Worm (Caenorhabditis elegans): ENCODE data around the gene dgk-1.

dgk-1 gene

DNA sequence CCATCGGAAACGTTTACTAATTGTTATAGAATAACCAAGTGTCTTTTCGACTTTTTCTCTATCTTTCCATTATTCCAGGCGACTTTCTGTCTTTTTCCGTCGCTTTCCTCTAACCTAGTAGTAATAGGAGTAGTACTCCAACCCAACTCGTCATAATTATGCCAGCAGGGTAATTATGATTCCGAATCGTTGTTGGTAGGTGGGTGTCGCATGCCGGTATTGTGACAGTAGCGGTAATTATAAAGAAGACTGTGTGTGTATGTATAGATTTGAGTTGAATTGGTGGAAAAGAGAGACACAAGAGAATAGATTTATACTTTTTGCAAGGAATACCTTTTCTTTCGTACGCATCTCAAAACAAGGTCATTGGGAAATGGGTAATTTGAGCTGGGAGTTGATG lies 13.8 kb upstream of the dgk-1 start:
- TF ChIP-seq tra-1 (GFP tag; IDR thresholded peaks at IDR 0.05) (no peak), unc-62 (GFP tag; optimal IDR thresholded peaks at IDR 0.05 in 1 of 2) (peak in 1 of 2 experiments; percentile 66), unc-62 (tag; optimal IDR thresholded peaks at IDR 0.05) (no peak), nhr-28 (tag; optimal IDR thresholded peaks at IDR 0.05) (no peak)

DNA sequence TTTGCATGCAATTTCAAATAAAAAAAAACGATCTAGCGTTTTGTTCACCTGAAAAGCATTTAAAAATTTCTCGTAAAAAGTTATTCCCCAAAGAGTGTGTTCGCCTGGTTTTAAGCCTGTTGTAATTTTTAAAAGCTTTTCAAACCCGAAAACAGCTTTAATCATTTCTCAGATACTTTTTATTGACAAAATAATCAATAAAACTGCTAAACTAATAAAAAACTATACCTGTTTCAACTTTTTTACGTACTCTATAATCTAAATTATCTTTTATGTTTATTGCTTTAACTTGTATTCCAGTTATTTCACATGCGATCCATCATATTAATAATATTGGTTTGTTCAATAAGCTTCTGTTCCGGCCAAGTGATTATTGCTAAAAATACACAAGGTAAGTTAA lies 12.8 kb upstream of the dgk-1 start, which contains the start of gene cutl-21:
cutl-21 (plus strand) TSS at position 301 of the 400 bp plus-strand sequence.
- TF ChIP-seq ceh-32 (tag; optimal IDR thresholded peaks at IDR 0.05; ENCODE audit: poor library complexity) (no peak), madf-9 (GFP tag; conservative IDR thresholded peaks at IDR 0.05) (no peak), spr-3 (GFP tag; optimal IDR thresholded peaks at IDR 0.05) (no peak), nhr-25 (tag; optimal IDR thresholded peaks at IDR 0.05; ENCODE audit: borderline replicate concordance, insufficient read depth) (no peak), zfp-3 (GFP tag; conservative IDR thresholded peaks at IDR 0.05) (no peak), ama-1 (optimal IDR thresholded peaks at IDR 0.05) (no peak), nhr-76 (tag; optimal IDR thresholded peaks at IDR 0.05) (no peak), F10B5.3 (tag; optimal IDR thresholded peaks at IDR 0.05) (no peak), nhr-102 (tag; optimal IDR thresholded peaks at IDR 0.05) (no peak)

- TF ChIP-seq unc-62 (GFP tag; optimal IDR thresholded peaks at IDR 0.05 in 1 of 2), result peak in 1 of 2 experiments; percentile 23
- TF ChIP-seq unc-62 (tag; optimal IDR thresholded peaks at IDR 0.05), result no peak
- TF ChIP-seq lin-39 (tag; optimal IDR thresholded peaks at IDR 0.05), result no peak
- TF ChIP-seq ceh-28 (tag; optimal IDR thresholded peaks at IDR 0.05), result no peak
- no peak for TF ChIP-seq lin-15B (tag; optimal IDR thresholded peaks at IDR 0.05)
- no peak for TF ChIP-seq nhr-41 (GFP tag; IDR thresholded peaks at IDR 0.05)
- no peak for TF ChIP-seq egl-27 (tag; optimal IDR thresholded peaks at IDR 0.05)
- TF ChIP-seq madf-5 (GFP tag; IDR thresholded peaks at IDR 0.05), result no peak
- TF ChIP-seq spr-1 (tag; optimal IDR thresholded peaks at IDR 0.05), result no peak
- TF ChIP-seq aha-1 (tag), result peak; percentile 77
- TF ChIP-seq daf-12 (tag; optimal IDR thresholded peaks at IDR 0.05), result no peak
Observed at ce11 chrX:994678-995077, 3.4 kb upstream of the dgk-1 start.

- TF ChIP-seq nhr-41 (GFP tag; IDR thresholded peaks at IDR 0.05), result no peak
- no peak for TF ChIP-seq F26F4.8 (GFP tag; conservative IDR thresholded peaks at IDR 0.05)
- no peak for TF ChIP-seq snpc-1.2 (GFP tag; IDR thresholded peaks at IDR 0.05)
- TF ChIP-seq rbr-2 (tag; optimal IDR thresholded peaks at IDR 0.05), result peak; percentile 88
- TF ChIP-seq dmd-8 (GFP tag; IDR thresholded peaks at IDR 0.05), result no peak
- no peak for TF ChIP-seq ceh-82 (tag; optimal IDR thresholded peaks at IDR 0.05)
- no peak for TF ChIP-seq zfp-3 (GFP tag; conservative IDR thresholded peaks at IDR 0.05)
- TF ChIP-seq ztf-7 (tag; optimal IDR thresholded peaks at IDR 0.05), result no peak
- no peak for TF ChIP-seq spr-3 (GFP tag; optimal IDR thresholded peaks at IDR 0.05)
- TF ChIP-seq vab-7 (GFP tag; IDR thresholded peaks at IDR 0.05), result no peak
- no peak for TF ChIP-seq jun-1 (tag; optimal IDR thresholded peaks at IDR 0.05)
- peak; percentile 82 for TF ChIP-seq F37D6.2 (tag; optimal IDR thresholded peaks at IDR 0.05)
- TF ChIP-seq D1046.2 (GFP tag; IDR thresholded peaks at IDR 0.05), result no peak
- no peak for TF ChIP-seq lin-1 (GFP tag; IDR thresholded peaks at IDR 0.05)
- no peak for TF ChIP-seq ama-1 (optimal IDR thresholded peaks at IDR 0.05)
- no peak for TF ChIP-seq lin-29 (GFP tag; IDR thresholded peaks at IDR 0.05)
- no peak for TF ChIP-seq Y5F2A.4 (GFP tag; optimal IDR thresholded peaks at IDR 0.05)
- no peak for TF ChIP-seq ceh-44 (GFP tag; IDR thresholded peaks at IDR 0.05)
- no peak for TF ChIP-seq ZK337.2 (GFP tag; IDR thresholded peaks at IDR 0.05)
- TF ChIP-seq saeg-2 (GFP tag; IDR thresholded peaks at IDR 0.05), result no peak
- TF ChIP-seq nhr-6 (tag; optimal IDR thresholded peaks at IDR 0.05), result no peak
- TF ChIP-seq sdz-12 (GFP tag; optimal IDR thresholded peaks at IDR 0.05), result no peak
- TF ChIP-seq php-3 (GFP tag; IDR thresholded peaks at IDR 0.05), result no peak
- no peak for TF ChIP-seq F10B5.3 (tag; optimal IDR thresholded peaks at IDR 0.05)
- TF ChIP-seq ZK546.5 (tag; optimal IDR thresholded peaks at IDR 0.05), result no peak
- TF ChIP-seq mdt-29 (GFP tag; IDR thresholded peaks at IDR 0.05), result no peak
- no peak for TF ChIP-seq madf-9 (GFP tag; conservative IDR thresholded peaks at IDR 0.05)
- peak; percentile 47 for TF ChIP-seq nhr-11 (tag; optimal IDR thresholded peaks at IDR 0.05)
- no peak for TF ChIP-seq nhr-42 (GFP tag; IDR thresholded peaks at IDR 0.05)
- TF ChIP-seq snpc-4 (tag; optimal IDR thresholded peaks at IDR 0.05), result no peak
Observed at ce11 chrX:992650-993403, 1.6 kb upstream of the dgk-1 start.

All from whole organism, L4 larva.